Fruit fly (Drosophila melanogaster): ENCODE measurements around the gene CG1409.

Gene CG1409

DNA sequence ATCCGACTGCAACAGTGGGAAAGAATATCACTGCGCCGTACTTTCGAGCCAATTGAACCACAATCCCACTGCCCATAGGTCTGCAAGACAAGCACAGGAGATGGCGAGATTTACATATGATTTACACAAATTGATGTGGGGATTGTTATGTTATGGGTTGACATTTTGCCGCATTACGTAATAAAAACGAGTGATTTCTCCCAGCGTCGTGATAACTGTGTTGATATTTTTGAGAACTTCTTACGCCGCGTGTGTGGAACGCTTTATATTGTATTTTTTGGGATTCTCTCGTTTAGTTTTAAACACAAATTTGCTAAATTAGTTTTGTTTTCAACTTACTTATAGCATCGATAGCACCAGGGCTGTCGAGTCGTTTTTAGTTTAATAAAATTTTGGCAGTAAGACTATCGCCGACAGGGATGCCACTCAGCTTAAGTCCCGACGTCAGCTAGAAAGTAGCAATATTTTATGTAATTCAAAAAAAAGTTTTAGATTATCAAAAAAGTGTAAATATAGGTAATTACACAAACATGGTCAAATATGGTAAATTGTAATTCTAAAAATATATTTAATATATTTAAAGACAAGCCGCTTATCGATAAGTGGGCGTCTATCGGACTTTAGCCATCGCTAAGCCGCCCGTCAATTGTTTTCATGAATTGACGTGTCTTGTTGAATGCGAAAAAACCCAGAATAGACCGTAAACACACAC is 35.6 kb downstream of the CG1409 start, which contains the start of the genes CG45089, ND-MNLL and p115 (continued):
- TF ChIP-seq CG11504 (tag; optimal IDR thresholded peaks at IDR 0.05), result peak; percentile 65
- peak; percentile 73 for TF ChIP-seq slbo (GFP tag; IDR thresholded peaks at IDR 0.05)
- peak; percentile 62 for TF ChIP-seq lmd (GFP tag; IDR thresholded peaks at IDR 0.05)
- TF ChIP-seq prd (optimal IDR thresholded peaks at IDR 0.05), result no peak
- peak; percentile 65 for TF ChIP-seq prd (GFP tag; IDR thresholded peaks at IDR 0.05)
- peak; percentile 59 for TF ChIP-seq stwl (tag; optimal IDR thresholded peaks at IDR 0.05)
- TF ChIP-seq Bteb2 (GFP tag; optimal IDR thresholded peaks at IDR 0.05), result no peak
- no peak for TF ChIP-seq pan (optimal IDR thresholded peaks at IDR 0.05)
- TF ChIP-seq pan (GFP tag; optimal IDR thresholded peaks at IDR 0.05 in 1 of 2, IDR thresholded peaks at IDR 0.05 in 1 of 2), result peak in 1 of 2 experiments; percentile 20
- peak; percentile 45 for TF ChIP-seq vfl (GFP tag; optimal IDR thresholded peaks at IDR 0.05)
- TF ChIP-seq al (GFP tag; IDR thresholded peaks at IDR 0.05), result peak; percentile 46; the same call in 1 of the 2 replicates
- TF ChIP-seq az2 (GFP tag; optimal IDR thresholded peaks at IDR 0.05), result peak; percentile 55
- peak; percentile 55 for TF ChIP-seq ssp (GFP tag; IDR thresholded peaks at IDR 0.05)
- peak; percentile 64 for TF ChIP-seq ind (GFP tag; optimal IDR thresholded peaks at IDR 0.05)
- TF ChIP-seq CG8359 (GFP tag; optimal IDR thresholded peaks at IDR 0.05; ENCODE audit: borderline replicate concordance), result no peak
- no peak for TF ChIP-seq CG2202 (tag; optimal IDR thresholded peaks at IDR 0.05)
- TF ChIP-seq CG3838 (GFP tag; optimal IDR thresholded peaks at IDR 0.05), result no peak
- peak; percentile 13 for TF ChIP-seq sd (tag; optimal IDR thresholded peaks at IDR 0.05)
- no peak for TF ChIP-seq CG14965 (GFP tag; optimal IDR thresholded peaks at IDR 0.05; ENCODE audit: borderline replicate concordance)
- peak; percentile 14 for TF ChIP-seq shn (GFP tag; optimal IDR thresholded peaks at IDR 0.05)
- TF ChIP-seq Pdp1 (GFP tag; optimal IDR thresholded peaks at IDR 0.05), result peak in 1 of 2 experiments; percentile 98
- no peak for TF ChIP-seq CG5953 (GFP tag; IDR thresholded peaks at IDR 0.05)
- peak; percentile 24 for TF ChIP-seq CG10462 (GFP tag; optimal IDR thresholded peaks at IDR 0.05)
- peak; percentile 54 for TF ChIP-seq CG10654 (GFP tag; optimal IDR thresholded peaks at IDR 0.05)
- TF ChIP-seq CG6683 (GFP tag; optimal IDR thresholded peaks at IDR 0.05), result peak; percentile 0
- TF ChIP-seq Deaf1 (tag; optimal IDR thresholded peaks at IDR 0.05), result peak; percentile 15
- peak; percentile 26 for TF ChIP-seq slou (GFP tag; optimal IDR thresholded peaks at IDR 0.05)
- peak; percentile 72 for TF ChIP-seq Scr (GFP tag; IDR thresholded peaks at IDR 0.05; ENCODE audit: partially characterized antibody)
- TF ChIP-seq Chrac-16 (GFP tag; optimal IDR thresholded peaks at IDR 0.05), result peak; percentile 68
- peak; percentile 30; the same call in 1 of the 2 replicates for TF ChIP-seq HLH3B (GFP tag; IDR thresholded peaks at IDR 0.05)
- peak; percentile 42 for TF ChIP-seq Bgb (GFP tag; IDR thresholded peaks at IDR 0.05; ENCODE audit: partially characterized antibody)
- 0 out of 2 replicates have a peak, but pooled peaks have one; percentile 28 for TF ChIP-seq CG4404 (GFP tag; IDR thresholded peaks at IDR 0.05)
- peak; percentile 27 for TF ChIP-seq CG1603 (tag; optimal IDR thresholded peaks at IDR 0.05)
- peak; percentile 35 to 64 for TF ChIP-seq Hr51 (GFP tag; optimal IDR thresholded peaks at IDR 0.05)
- TF ChIP-seq Med (GFP tag), result peak; percentile 86
- TF ChIP-seq trh (GFP tag; optimal IDR thresholded peaks at IDR 0.05), result no peak
- peak; percentile 26; the same call in 1 of the 2 replicates for TF ChIP-seq Oaz (GFP tag; IDR thresholded peaks at IDR 0.05)
- peak in 1 of 2 experiments; percentile 39 for TF ChIP-seq crp (GFP tag; optimal IDR thresholded peaks at IDR 0.05)
- TF ChIP-seq CG17829 (tag; optimal IDR thresholded peaks at IDR 0.05), result peak; percentile 77
- TF ChIP-seq Elba2 (GFP tag; optimal IDR thresholded peaks at IDR 0.05), result peak; percentile 67
- TF ChIP-seq onecut (GFP tag; IDR thresholded peaks at IDR 0.05), result 0 out of 2 replicates have a peak, but pooled peaks have one; percentile 6
- TF ChIP-seq wek (GFP tag; optimal IDR thresholded peaks at IDR 0.05), result no peak
- TF ChIP-seq fu2 (GFP tag; optimal IDR thresholded peaks at IDR 0.05), result peak; percentile 20
- no peak; the same call in 2 of the 3 replicates for TF ChIP-seq jigr1 (GFP tag; IDR thresholded peaks at IDR 0.05)
- no peak for TF ChIP-seq CG16779 (GFP tag; IDR thresholded peaks at IDR 0.05)
- TF ChIP-seq sob (GFP tag; IDR thresholded peaks at IDR 0.05), result peak; percentile 73
- TF ChIP-seq CG2116 (GFP tag; optimal IDR thresholded peaks at IDR 0.05), result peak; percentile 82
- TF ChIP-seq Ets65A (GFP tag), result peak; percentile 93
- no peak for TF ChIP-seq Lpt (GFP tag; optimal IDR thresholded peaks at IDR 0.05)
- no peak for TF ChIP-seq CG8765 (GFP tag; IDR thresholded peaks at IDR 0.05)

Data from whole organism, embryonic.